Worm (Caenorhabditis elegans): ENCODE measurements around the gene pfd-1.

pfd-1 gene

ce11 chrIV:11189411-11189810 lies 39.5 kb downstream of the pfd-1 start, which contains the start of gene fbxb-79:
fbxb-79 (minus strand) TSS chrIV:11189511.
- no peak for TF ChIP-seq ceh-19 (GFP tag; optimal IDR thresholded peaks at IDR 0.05)
- no peak for TF ChIP-seq F13H6.1 (tag; optimal IDR thresholded peaks at IDR 0.05)
- no peak for TF ChIP-seq ceh-48 (tag; optimal IDR thresholded peaks at IDR 0.05)
- TF ChIP-seq fkh-6 (tag; optimal IDR thresholded peaks at IDR 0.05) = no peak
- no peak for TF ChIP-seq K02D7.2 (tag; optimal IDR thresholded peaks at IDR 0.05)
- no peak for TF ChIP-seq ceh-18 (tag; optimal IDR thresholded peaks at IDR 0.05)
- no peak for TF ChIP-seq ceh-6 (GFP tag; optimal IDR thresholded peaks at IDR 0.05)
- TF ChIP-seq ceh-30 (tag; optimal IDR thresholded peaks at IDR 0.05) = no peak
- TF ChIP-seq ceh-14 (tag; optimal IDR thresholded peaks at IDR 0.05) = no peak
- no peak for TF ChIP-seq sox-2 (GFP tag; IDR thresholded peaks at IDR 0.05)
- TF ChIP-seq npax-4 (tag; optimal IDR thresholded peaks at IDR 0.05) = no peak
- no peak for TF ChIP-seq zip-5 (tag; optimal IDR thresholded peaks at IDR 0.05)
- no peak for TF ChIP-seq hlh-30 (tag; optimal IDR thresholded peaks at IDR 0.05; ENCODE audit: insufficient read depth)
- TF ChIP-seq pat-9 (tag; optimal IDR thresholded peaks at IDR 0.05) = no peak
- TF ChIP-seq T23F11.4 (GFP tag; optimal IDR thresholded peaks at IDR 0.05) = no peak
- TF ChIP-seq fkh-10 (GFP tag; optimal IDR thresholded peaks at IDR 0.05) = no peak
- TF ChIP-seq C08G9.2 (tag; optimal IDR thresholded peaks at IDR 0.05) = no peak
- TF ChIP-seq dve-1 (tag; optimal IDR thresholded peaks at IDR 0.05) = no peak
- TF ChIP-seq ahr-1 (tag; optimal IDR thresholded peaks at IDR 0.05) = no peak
- no peak for TF ChIP-seq mec-3 (tag; optimal IDR thresholded peaks at IDR 0.05; ENCODE audit: borderline replicate concordance)

ce11 chrIV:11196866-11197265 lies 47.0 kb downstream of the pfd-1 start:
- TF ChIP-seq sox-2 (GFP tag; IDR thresholded peaks at IDR 0.05) = peak; percentile 22; the same call in 1 of the 2 replicates

- peak; percentile 12 for TF ChIP-seq ceh-31 (tag; optimal IDR thresholded peaks at IDR 0.05)
Observed at ce11 chrIV:11198983-11199382, 49.1 kb downstream of the pfd-1 start, which contains the start of gene R07H5.16. R07H5.16 (plus strand) TSS chrIV:11199330.

Measured in whole organism, late embryonic.